Worm (Caenorhabditis elegans): ENCODE data around the gene F26D2.14.

- TF ChIP-seq W03F9.2 (tag; optimal IDR thresholded peaks at IDR 0.05): no peak
- TF ChIP-seq dao-5 (tag; optimal IDR thresholded peaks at IDR 0.05): no peak
Measured at ce11 chrV:16471995-16472563, 36.4 kb downstream of the F26D2.14 start, which contains the start of gene srw-35.
